Fruit fly (Drosophila melanogaster): ENCODE measurements around the gene tomboy20.

tomboy20 gene

DNA sequence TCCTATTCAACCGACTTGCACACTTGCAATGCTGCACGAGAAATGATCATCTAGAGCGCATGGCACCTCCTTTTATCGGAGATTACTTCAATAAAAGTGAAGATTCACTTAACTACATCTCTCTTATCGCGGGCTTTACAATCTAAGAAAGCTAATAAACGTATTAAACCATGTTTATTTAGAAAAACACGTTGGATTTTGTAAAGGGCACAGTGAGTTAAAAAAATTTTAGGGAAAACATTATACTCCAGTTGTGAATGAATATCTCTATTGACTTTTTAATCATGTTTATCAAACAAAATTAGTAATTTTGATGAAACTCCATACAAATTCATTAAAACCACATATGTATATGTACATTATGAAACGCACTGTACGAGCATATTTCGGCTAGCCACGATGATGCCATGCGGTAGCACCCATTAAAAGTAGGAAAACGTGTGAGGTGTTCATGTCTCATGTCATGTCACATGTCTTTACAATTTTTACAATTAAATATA lies 23.6 kb upstream of the tomboy20 start, which contains the start of gene CG31272:
Gene CG31272, minus strand, starts transcription at position 51 of the 500 bp plus-strand sequence.
- no peak for TF ChIP-seq psq (optimal IDR thresholded peaks at IDR 0.05)
- no peak for TF ChIP-seq Dll (optimal IDR thresholded peaks at IDR 0.05)
- TF ChIP-seq usp (GFP tag; optimal IDR thresholded peaks at IDR 0.05): no peak
- no peak for TF ChIP-seq EcR (GFP tag; optimal IDR thresholded peaks at IDR 0.05)
- TF ChIP-seq pan (optimal IDR thresholded peaks at IDR 0.05): no peak
- no peak for TF ChIP-seq CG8478 (optimal IDR thresholded peaks at IDR 0.05)

- TF ChIP-seq pan (optimal IDR thresholded peaks at IDR 0.05) (no peak), CG8478 (optimal IDR thresholded peaks at IDR 0.05) (no peak), EcR (GFP tag; optimal IDR thresholded peaks at IDR 0.05) (no peak), Dll (optimal IDR thresholded peaks at IDR 0.05) (no peak), usp (GFP tag; optimal IDR thresholded peaks at IDR 0.05) (no peak)
These were observed 19.8 kb upstream of the tomboy20 start, which contains the start of gene CG14691 for dm6 chr3R:10755534-10755933. Gene CG14691, minus strand, starts transcription at chr3R:10755634.

DNA sequence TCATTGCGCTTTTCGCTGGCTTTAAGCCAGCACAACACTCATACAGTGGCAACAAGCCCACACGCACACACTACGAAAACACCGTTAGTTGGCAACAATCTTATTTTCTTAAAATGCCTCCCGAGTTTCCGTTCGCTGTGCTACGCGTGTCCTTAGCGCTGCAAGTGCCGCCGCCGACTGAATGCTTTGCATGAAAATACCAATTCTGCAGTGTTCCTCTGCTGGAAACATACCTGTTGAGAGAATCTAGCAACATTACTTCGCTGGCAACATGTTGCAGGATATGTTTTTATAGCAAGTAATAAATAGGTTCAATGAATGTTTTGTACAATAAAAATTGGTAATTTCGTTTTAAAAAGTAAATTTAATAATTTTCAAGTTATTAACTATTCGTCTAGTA lies 15.3 kb upstream of the tomboy20 start, which contains the start of gene TkR86C:
Gene TkR86C, minus strand, starts transcription at position 168 of the 400 bp plus-strand sequence.
- TF ChIP-seq CG8478 (optimal IDR thresholded peaks at IDR 0.05): no peak
- no peak for TF ChIP-seq Dll (optimal IDR thresholded peaks at IDR 0.05)
- no peak for TF ChIP-seq psq (optimal IDR thresholded peaks at IDR 0.05)
- no peak for TF ChIP-seq EcR (GFP tag; optimal IDR thresholded peaks at IDR 0.05)
- no peak for TF ChIP-seq pan (optimal IDR thresholded peaks at IDR 0.05)
- no peak for TF ChIP-seq usp (GFP tag; optimal IDR thresholded peaks at IDR 0.05)

DNA sequence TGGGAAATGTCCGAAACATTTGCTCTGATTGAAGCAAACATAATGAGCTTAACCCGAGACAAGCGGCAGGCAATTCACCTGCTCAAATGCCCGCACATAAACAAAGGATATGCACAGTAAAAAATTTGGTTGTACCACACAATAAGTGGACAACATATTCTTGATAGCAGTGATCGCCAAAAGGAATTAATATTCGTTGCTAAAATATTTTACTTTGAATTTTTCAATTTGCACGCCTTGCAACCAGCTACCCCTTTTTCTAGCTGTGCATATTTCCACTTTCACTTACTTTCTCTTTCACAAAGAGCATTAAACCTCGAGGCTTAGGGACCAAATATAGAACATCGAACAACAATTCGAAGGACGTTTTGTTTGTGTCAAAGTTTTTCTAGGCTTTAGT lies 11.9 kb upstream of the tomboy20 start:
- TF ChIP-seq EcR (GFP tag; optimal IDR thresholded peaks at IDR 0.05): no peak
- no peak for TF ChIP-seq psq (optimal IDR thresholded peaks at IDR 0.05)
- TF ChIP-seq CG8478 (optimal IDR thresholded peaks at IDR 0.05): no peak
- no peak for TF ChIP-seq Dll (optimal IDR thresholded peaks at IDR 0.05)
- TF ChIP-seq pan (optimal IDR thresholded peaks at IDR 0.05): no peak
- TF ChIP-seq usp (GFP tag; optimal IDR thresholded peaks at IDR 0.05): no peak

dm6 chr3R:10726714-10727113 lies 9.0 kb downstream of the tomboy20 start:
- TF ChIP-seq usp (GFP tag; optimal IDR thresholded peaks at IDR 0.05): no peak
- TF ChIP-seq pan (optimal IDR thresholded peaks at IDR 0.05): no peak
- no peak for TF ChIP-seq CG8478 (optimal IDR thresholded peaks at IDR 0.05)
- no peak for TF ChIP-seq psq (optimal IDR thresholded peaks at IDR 0.05)
- TF ChIP-seq EcR (GFP tag; optimal IDR thresholded peaks at IDR 0.05): no peak
- TF ChIP-seq Dll (optimal IDR thresholded peaks at IDR 0.05): no peak

DNA sequence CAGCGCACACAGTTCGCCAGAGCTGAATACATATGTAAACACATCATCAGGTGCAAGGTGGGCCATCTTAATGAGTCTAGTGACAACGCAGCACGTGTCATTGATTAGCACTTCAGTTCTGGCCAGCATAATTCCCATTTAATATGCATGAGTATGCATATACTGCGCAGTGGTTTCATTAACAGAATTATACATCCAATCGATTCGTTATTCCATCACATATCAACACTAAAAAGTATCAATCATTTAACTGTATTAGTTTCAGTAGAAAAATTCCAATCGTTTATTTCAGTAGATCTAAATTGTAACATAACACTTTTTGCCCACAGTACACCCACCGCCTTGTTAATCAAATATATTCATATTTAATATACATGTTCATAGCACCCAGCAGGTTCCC lies 21.3 kb downstream of the tomboy20 start, which contains the start of gene CG4073:
Gene CG4073, plus strand, starts transcription at position 301 of the 400 bp plus-strand sequence.
- TF ChIP-seq CG8478 (optimal IDR thresholded peaks at IDR 0.05) (no peak), Dll (optimal IDR thresholded peaks at IDR 0.05) (no peak), EcR (GFP tag; optimal IDR thresholded peaks at IDR 0.05) (no peak), psq (optimal IDR thresholded peaks at IDR 0.05) (no peak), usp (GFP tag; optimal IDR thresholded peaks at IDR 0.05) (no peak), pan (optimal IDR thresholded peaks at IDR 0.05) (no peak)

DNA sequence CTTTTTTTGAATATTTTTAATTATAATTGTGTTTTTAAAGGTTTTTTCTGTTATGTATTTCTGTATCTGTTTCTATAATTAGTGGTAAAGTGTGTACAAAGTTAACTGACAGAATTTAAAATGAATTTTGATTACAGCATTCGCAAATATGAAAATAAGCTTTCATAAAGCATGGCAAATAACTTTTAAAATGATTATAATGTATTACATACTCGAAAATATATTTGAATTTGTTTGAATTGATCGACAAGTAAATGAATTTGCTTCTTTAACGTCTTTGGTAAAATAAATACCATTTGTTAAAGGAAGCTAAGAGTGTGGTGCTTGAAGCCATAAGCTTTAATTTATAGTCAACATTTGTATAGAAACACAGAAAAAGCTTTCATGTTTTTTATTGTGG lies 24.6 kb downstream of the tomboy20 start, which contains the start of gene CG14689:
Gene CG14689, minus strand, starts transcription at position 101 of the 400 bp plus-strand sequence.
- TF ChIP-seq pan (optimal IDR thresholded peaks at IDR 0.05): no peak
- TF ChIP-seq psq (optimal IDR thresholded peaks at IDR 0.05): no peak
- no peak for TF ChIP-seq CG8478 (optimal IDR thresholded peaks at IDR 0.05)
- no peak for TF ChIP-seq EcR (GFP tag; optimal IDR thresholded peaks at IDR 0.05)
- no peak for TF ChIP-seq usp (GFP tag; optimal IDR thresholded peaks at IDR 0.05)
- TF ChIP-seq Dll (optimal IDR thresholded peaks at IDR 0.05): no peak

DNA sequence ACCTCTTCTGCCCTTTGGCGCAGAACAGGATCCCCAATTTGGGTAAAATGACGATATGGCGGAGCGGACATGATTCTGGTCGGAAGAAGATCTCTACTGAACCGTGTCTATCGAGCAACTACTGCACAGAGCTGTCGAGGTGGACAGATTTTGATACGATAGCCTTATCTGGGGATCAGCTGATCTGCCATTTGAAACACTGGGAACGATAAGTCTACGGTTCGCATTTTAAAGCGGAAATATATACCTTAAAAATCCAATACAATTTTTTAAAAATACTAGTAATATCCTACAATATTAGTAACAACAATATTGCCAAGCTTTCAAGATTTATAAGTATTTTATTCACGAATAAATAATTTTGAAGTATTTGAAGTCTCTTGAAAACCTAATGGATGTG lies 26.5 kb downstream of the tomboy20 start, which contains the start of gene CG31373:
Gene CG31373, minus strand, starts transcription at position 101 of the 400 bp plus-strand sequence.
- TF ChIP-seq EcR (GFP tag; optimal IDR thresholded peaks at IDR 0.05) (no peak), Dll (optimal IDR thresholded peaks at IDR 0.05) (no peak), usp (GFP tag; optimal IDR thresholded peaks at IDR 0.05) (no peak), CG8478 (optimal IDR thresholded peaks at IDR 0.05) (no peak), pan (optimal IDR thresholded peaks at IDR 0.05) (no peak), psq (optimal IDR thresholded peaks at IDR 0.05) (no peak)

- TF ChIP-seq Dll (optimal IDR thresholded peaks at IDR 0.05) (no peak), usp (GFP tag; optimal IDR thresholded peaks at IDR 0.05) (no peak), psq (optimal IDR thresholded peaks at IDR 0.05) (no peak), pan (optimal IDR thresholded peaks at IDR 0.05) (no peak), CG8478 (optimal IDR thresholded peaks at IDR 0.05) (no peak), EcR (GFP tag; optimal IDR thresholded peaks at IDR 0.05) (no peak)
These were observed 27.6 kb downstream of the tomboy20 start, which contains the start of gene CG31278 for dm6 chr3R:10708169-10708568. Gene CG31278, minus strand, starts transcription at chr3R:10708340.

dm6 chr3R:10706763-10707162 lies 29.0 kb downstream of the tomboy20 start, which contains the start of the genes CG31467 and CG14684:
Gene CG31467, minus strand, starts transcription at chr3R:10706863.
Gene CG14684, plus strand, starts transcription at chr3R:10706974.
- TF ChIP-seq pan (optimal IDR thresholded peaks at IDR 0.05) (no peak), psq (optimal IDR thresholded peaks at IDR 0.05) (no peak), usp (GFP tag; optimal IDR thresholded peaks at IDR 0.05) (no peak), Dll (optimal IDR thresholded peaks at IDR 0.05) (no peak), CG8478 (optimal IDR thresholded peaks at IDR 0.05) (no peak), EcR (GFP tag; optimal IDR thresholded peaks at IDR 0.05) (no peak)

DNA sequence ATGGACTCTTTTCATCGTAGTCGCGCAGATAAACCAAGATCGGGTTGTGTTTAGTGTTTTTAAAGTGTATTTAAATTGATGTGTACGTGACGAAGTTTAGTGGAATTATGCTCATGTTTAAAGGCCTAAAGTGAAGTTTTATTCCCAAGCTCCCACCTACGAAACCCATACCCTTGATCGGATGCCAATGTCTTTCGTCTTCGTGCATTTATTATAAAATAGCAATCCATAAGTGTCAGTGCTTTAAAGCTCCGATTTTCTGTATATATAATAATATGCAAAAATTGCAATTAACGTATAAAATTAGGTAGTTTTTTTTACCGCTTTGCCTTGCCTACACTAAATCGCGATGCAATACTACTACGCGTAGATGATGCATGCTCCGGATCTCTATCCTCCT lies 30.8 kb downstream of the tomboy20 start, which contains the start of gene CG31391:
Gene CG31391, minus strand, starts transcription at position 101 of the 400 bp plus-strand sequence.
- TF ChIP-seq psq (optimal IDR thresholded peaks at IDR 0.05): no peak
- TF ChIP-seq CG8478 (optimal IDR thresholded peaks at IDR 0.05): no peak
- no peak for TF ChIP-seq Dll (optimal IDR thresholded peaks at IDR 0.05)
- no peak for TF ChIP-seq EcR (GFP tag; optimal IDR thresholded peaks at IDR 0.05)
- no peak for TF ChIP-seq pan (optimal IDR thresholded peaks at IDR 0.05)
- TF ChIP-seq usp (GFP tag; optimal IDR thresholded peaks at IDR 0.05): no peak

- TF ChIP-seq pan (optimal IDR thresholded peaks at IDR 0.05): no peak
- no peak for TF ChIP-seq CG8478 (optimal IDR thresholded peaks at IDR 0.05)
- TF ChIP-seq psq (optimal IDR thresholded peaks at IDR 0.05): no peak
- TF ChIP-seq EcR (GFP tag; optimal IDR thresholded peaks at IDR 0.05): no peak
- no peak for TF ChIP-seq usp (GFP tag; optimal IDR thresholded peaks at IDR 0.05)
- no peak for TF ChIP-seq Dll (optimal IDR thresholded peaks at IDR 0.05)
These were observed 35.1 kb downstream of the tomboy20 start for dm6 chr3R:10700638-10701037.
